Worm (Caenorhabditis elegans) whole organism, dauer: ENCODE measurements around the gene vab-23.

Experiments
- unc-62 ChIP-seq: sonication (generic microtip); optimal IDR thresholded peaks from 2 replicates; lab custom pipeline; 2017; ENCODE audit warnings: missing biosample characterization, missing genetic modification reagents, missing genetic modification characterization

Gene vab-23

DNA sequence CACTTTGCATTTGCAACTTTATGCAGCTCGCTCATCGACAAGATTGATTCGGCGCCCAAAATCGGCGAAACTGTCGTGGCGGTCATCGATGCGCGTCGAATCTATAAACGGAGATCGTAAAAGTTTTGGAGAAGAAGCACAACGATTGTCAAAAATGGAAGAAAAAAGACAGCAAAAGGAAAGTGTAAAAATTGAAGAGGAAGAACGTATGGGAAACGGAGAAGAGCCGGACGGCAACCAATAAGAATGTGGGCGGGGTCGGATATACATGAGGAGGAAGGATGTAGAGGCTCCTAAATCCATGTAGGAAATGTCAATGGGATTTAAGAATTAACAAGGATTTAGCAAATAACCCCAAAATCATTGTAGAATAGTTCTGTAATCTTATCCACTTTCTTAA lies at the start of gene vab-23:
Gene vab-23, minus strand, starts transcription at position 101 of the 400 bp plus-strand sequence.
- TF ChIP-seq unc-62 (GFP tag; lab: Kevin White, UChicago) = no peak

DNA sequence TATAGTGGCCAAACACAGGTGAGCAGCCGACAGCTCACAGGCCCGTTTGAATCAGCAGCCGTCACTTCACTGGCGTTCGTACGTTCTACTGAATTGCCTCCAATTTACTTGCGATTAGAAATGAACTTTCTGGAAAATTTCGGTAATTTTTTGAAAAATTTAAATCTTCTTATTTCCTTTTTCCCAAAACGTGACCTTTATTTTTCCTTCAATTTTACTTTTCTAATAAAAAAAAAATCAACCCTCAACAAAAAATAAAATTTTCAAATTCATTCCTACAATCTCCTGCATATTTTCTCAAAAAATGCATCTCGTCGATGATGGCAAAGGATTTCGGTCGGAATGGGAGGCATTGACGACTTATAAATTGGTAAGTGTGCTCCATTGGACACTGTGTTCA lies 47.4 kb upstream of the vab-23 start, which contains the start of gene W03C9.8:
Gene W03C9.8, plus strand, starts transcription at position 301 of the 400 bp plus-strand sequence.
- no peak for TF ChIP-seq unc-62 (GFP tag; lab: Kevin White, UChicago)

DNA sequence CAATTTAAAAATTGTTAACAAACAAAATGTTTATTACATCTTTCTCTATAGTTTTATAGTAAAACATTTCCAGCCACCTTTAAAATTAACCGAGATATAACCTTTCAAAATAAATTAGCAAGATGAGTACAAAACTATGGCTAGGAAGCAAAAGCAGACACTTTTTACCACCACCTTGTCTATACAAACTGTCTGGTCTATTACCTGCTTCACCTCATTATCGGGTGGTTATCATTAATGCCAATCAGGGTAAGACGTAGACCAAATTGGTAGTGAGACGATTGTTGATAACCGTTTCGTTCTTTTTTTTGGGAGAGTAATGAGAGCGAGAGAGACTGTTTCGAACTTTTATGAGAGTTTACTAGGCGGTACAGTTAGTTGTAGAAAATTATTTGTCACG lies 35.4 kb upstream of the vab-23 start:
- no peak for TF ChIP-seq unc-62 (GFP tag; lab: Kevin White, UChicago)

DNA sequence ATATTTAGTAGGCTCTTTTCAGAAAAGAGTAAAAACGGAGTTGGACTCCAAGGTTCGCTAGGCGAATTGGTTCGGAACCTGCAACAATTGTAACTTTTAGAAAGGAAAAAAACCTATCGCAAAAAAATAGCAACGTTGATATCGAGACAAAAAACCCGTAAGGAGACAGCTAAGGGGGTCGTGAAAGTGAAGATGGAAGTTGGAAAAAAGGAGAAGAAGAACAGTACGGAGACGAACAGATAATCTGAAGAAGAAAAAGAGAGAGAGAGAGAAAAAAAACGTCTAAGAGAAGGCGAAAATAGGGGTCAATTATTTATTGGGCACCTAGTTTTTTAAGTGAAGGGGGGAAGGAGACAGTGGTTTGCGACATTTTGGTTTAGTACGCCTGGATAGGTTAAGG lies 34.3 kb upstream of the vab-23 start, which contains the start of gene lin-29:
Gene lin-29, minus strand, starts transcription at position 78 of the 400 bp plus-strand sequence.
- TF ChIP-seq unc-62 (GFP tag; lab: Kevin White, UChicago) = no peak

DNA sequence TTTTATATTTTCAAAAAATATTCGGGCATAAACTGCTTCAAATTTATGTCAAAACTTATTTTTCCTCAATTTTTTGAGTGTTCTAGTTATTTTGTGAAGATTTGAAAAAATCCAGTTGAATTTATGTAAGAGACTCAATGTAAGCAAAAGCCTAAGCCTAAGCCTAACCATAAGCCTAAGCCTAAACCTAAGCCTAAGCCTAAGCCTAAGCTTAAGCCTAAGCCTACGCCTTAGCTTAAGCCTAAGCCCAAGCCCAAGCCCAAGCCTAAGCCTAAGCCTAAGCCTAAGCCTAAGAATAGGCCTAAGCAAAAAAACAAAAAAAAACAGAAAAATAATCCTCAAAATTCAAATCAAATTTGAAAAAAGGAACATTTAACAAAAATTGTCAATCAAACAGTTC lies 29.1 kb upstream of the vab-23 start:
- no peak for TF ChIP-seq unc-62 (GFP tag; lab: Kevin White, UChicago)

DNA sequence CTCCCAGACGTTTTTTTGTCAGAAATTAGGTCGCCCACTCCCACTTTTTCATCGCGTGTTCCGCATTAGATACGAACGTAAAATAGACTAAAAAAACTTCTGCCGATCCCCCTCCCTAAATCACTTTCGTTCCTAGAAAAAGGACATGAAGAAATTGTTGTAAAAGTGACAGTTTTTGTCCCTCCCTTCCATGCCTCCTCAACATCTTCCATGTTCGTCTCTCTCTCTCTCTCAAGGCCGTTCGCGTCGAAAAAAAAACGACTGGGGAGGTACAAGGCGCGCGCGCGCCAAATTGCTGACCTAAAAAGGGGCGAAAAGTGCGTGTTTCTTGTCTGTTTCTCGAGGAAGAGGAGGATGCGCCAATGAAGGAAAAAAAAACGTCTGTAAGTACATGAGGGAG lies 27.7 kb upstream of the vab-23 start:
- no peak for TF ChIP-seq unc-62 (GFP tag; lab: Kevin White, UChicago)

DNA sequence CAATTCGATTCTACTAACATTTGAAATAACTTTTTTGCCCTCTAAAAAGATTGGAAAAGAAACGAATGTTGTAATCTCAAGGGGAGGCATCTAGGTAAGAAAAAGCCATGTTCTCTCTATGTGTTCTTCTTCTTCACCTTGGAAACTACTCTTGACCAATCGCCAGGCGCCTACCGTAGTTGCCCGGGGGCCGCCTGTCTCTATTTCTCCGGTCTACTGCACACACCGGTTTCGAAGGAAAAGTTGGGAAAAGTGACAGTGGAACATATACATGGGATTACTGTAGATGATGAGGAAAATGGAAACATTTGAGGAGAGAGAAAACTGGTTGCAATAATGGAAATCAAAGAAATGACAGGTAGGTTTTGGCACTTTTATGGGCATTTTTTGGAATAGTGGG lies 25.5 kb upstream of the vab-23 start:
- no peak for TF ChIP-seq unc-62 (GFP tag; lab: Kevin White, UChicago)

DNA sequence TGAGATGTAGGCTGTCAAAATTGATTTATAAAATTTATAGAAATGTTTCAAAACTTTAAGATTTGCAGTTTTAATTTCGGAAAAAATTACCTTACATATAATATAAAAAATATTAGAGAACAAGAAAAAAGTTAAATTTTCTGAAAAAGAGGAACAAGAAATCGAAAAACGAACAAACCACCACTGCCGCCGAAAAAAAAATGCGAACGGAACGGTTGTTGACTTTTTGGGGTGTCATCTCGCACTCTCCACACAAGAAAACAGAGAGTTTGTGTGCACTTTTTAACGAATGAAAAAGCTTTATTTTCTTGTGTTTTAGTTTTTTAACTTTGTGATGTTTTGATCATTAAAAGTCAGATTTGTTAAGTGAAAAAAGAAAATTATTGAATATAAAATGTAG lies 24.2 kb upstream of the vab-23 start:
- no peak for TF ChIP-seq unc-62 (GFP tag; lab: Kevin White, UChicago)

DNA sequence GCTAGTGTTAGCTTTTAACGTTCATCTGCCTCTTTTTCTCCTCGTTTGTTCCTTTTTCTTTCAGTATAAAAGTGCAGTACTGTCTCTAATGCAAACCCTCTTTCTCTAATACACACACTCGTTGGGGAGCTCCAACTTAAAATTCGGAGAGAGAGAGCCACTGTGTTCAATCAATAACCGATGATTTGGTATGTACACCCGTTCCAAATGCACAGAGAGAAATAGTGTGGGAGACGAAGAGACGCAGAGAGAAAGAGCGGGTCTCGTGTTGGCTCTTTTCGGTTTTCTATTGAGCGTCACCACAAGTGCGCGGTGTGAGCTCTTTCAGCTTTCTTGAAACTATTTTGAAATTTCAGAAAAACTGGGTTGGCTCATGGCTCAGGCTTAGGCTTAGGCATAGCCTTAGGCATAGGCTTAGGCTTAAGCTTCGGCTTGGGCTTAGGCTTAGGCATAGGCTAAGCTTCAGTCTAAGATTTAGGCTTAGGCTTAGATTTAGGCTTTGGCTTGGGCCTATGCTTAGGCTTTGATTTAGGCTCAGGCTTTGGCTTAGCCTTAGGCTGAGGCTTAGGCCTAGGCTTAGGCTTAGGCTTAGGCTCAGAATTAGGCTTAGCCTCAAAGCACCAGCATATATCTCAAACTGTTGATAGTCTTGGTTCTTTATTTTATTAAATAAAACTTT lies 22.7 kb upstream of the vab-23 start:
- no peak for TF ChIP-seq unc-62 (GFP tag; lab: Kevin White, UChicago)

DNA sequence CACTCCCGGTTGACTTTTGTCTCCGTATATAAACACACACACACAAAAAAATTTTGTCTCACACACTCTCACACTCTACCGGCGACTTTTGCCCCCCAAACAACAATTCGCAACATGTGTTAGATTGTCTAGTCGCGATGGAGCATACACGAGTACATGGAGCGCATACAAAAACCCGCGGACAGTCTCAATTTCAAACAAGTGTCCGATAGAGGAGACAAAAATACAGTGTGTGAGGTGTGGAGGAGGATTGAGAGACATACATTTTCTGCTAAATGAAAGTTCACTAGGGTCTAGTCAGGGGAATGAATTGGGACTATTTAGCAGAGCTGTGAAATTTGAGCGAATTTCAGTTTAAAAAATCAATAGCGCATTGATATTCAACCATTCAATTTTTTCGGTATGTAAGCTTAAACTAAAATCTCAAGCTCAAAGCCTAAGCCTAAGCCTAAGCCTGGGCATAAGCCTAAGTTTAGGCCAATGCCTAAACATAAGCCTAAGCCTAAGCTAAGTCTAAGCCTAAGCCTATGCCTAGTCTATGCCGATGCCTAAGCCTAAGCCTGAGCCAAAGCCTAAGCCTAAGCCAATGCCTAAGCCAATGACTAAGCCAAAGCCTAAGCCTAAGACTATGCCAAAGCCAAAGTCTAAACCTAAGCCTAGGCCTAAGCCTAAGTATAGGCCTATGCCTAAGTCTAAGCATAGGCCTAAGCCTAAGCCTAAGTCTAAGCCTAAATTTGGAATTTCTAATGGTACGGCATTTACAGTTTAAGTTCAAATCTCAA lies 21.9 kb upstream of the vab-23 start:
- TF ChIP-seq unc-62 (GFP tag; lab: Kevin White, UChicago) = no peak

DNA sequence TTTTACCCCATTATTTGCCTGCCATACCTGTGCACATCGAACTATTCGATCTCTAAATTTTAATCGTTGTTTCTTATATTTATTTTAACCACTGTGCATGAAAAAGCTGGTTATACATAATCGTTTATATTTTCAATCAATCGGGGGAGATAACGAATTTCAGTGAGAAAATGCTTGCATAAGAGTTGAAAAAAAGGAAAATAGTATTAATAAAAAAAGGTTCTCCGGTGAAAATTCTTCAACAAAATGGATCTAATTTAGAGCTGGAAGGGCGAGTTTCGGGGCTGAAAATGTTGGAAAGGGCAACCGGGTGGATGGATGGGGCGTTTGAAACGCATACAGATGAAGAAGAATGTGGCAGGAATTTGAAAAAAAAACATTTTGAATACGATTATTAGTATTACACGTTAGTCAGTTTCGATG lies 16.5 kb upstream of the vab-23 start:
- no peak for TF ChIP-seq unc-62 (GFP tag; lab: Kevin White, UChicago)

DNA sequence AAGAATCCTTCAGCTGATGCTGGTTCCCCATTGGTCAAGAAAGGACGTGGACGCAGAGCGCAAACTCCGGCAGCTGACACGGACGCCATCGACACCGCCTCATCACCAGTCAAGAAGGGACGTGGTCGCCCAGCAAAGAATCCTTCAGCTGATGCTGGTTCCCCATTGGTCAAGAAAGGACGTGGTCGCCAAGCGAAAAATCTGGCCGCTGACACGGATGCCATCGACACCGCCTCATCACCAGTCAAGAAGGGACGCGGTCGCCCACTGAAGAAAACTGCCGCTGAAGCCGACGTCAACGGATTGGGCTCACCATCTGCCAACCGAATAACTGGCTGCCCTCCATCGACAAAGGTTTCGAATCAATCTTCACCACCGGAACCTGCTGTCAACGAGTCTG lies 15.9 kb upstream of the vab-23 start:
- TF ChIP-seq unc-62 (GFP tag; lab: Kevin White, UChicago) = no peak

DNA sequence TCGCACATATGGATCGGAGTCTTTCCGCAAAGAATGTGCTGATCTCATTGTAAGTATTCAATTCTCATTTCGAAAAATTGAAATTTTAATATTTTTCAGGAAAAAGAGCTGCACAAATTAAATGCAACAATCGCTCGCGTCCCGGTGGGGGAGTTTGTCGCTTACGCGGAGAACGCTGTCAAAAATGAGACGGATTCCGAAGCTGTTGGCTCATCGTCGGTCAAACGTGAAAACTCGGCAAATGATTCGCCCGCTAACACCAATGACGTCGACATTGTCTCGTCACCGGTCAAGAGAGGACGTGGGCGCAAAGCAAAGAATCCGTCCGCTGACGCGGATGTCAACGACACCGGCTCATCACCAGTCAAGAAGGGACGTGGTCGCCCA lies 15.5 kb upstream of the vab-23 start:
- no peak for TF ChIP-seq unc-62 (GFP tag; lab: Kevin White, UChicago)

DNA sequence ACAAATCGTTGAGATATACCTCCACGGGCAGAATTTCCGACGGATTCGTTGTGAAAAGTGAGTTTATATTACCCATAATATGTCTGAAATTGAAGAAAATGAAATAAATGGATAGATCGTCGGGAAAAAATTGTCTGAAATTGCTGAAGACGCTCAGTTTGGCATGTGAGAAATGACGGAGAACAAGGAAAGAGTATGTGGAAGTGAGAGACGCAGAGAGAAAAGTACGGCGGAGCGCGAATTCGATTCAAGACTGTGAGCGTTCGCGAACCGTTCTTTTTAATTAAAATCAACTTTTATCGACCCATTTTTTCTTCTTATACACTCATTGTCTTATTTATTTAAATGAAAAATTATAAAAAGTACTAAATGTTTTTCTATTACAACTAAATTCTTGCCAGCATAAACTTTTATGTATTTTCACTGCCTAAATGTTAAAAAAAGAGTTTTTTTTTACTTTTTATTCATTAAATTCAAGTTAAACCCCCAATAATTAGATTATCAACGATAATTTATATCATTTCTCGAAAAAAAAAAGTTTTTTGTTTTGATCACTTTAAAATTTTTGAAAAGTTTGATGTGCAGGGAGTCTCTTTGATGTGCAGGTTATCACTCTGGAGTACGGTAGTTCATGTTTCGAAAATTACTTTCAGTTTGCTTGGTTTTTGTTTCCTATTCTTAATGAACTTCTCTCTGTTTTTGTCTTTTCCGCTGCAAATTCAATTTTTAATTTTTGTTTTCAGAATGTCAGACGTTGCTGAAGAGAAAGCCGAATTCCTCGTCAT lies 15.0 kb upstream of the vab-23 start, which contains the start of the genes vps-15 and hmg-12:
Gene vps-15, minus strand, starts transcription at position 83 of the 785 bp plus-strand sequence.
Gene hmg-12, plus strand, starts transcription at position 744 of the 785 bp plus-strand sequence.
- no peak for TF ChIP-seq unc-62 (GFP tag; lab: Kevin White, UChicago)

DNA sequence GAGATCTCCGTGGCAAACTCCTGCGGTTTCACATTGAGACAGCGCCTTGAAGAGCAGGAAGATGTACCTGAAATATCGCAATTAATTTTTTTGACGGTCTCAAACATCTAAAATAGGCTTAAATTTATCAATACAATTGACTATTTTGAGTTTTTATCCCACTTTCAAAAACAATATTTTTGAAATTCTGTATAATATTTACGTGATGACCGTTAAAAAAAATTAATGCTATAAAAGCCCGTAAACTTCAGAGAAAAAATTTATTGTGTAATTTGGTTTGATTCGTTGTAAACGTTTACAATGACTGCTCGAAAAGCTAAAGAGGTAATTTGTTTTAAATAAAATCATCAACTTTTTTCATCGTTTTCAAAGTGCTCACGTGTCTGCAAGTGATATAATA lies 13.3 kb upstream of the vab-23 start, which contains the start of gene ZK930.7:
Gene ZK930.7, plus strand, starts transcription at position 301 of the 400 bp plus-strand sequence.
- TF ChIP-seq unc-62 (GFP tag; lab: Kevin White, UChicago) = no peak

DNA sequence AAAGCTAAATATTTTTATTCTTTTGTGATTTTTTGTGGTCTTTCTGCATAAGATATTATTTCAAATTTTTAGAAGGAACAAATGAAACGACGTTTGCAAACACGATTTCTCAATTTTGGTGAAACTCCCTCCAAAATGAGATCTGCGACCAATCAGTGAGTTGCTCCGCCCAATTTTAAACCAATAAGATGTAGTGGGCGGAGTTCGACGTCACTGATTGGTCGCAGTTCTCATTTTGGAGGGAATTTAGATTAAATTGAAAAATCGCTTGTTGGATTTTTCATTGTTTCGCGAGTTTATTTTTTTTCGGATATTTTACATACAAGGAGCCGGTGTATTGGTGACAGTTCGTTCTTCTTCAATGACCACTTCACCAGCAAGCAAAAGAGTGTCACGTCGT lies 9.6 kb upstream of the vab-23 start:
- TF ChIP-seq unc-62 (GFP tag; lab: Kevin White, UChicago) = no peak
